Worm (Caenorhabditis elegans): ENCODE results near the gene H32C10.1.

ce11 chrIV:5986829-5987228, 52.7 kb downstream of the H32C10.1 start:
- TF ChIP-seq him-1 (tag; optimal IDR thresholded peaks at IDR 0.05) (no peak), W03F9.2 (tag; optimal IDR thresholded peaks at IDR 0.05) (no peak)

All from whole organism, L4/young adult.